Fruit fly (Drosophila melanogaster): ENCODE results near the gene CG32713.
A peak's percentile ranks its signal among the peaks of the same experiment; 100 is the strongest.

The CG32713 gene

DNA sequence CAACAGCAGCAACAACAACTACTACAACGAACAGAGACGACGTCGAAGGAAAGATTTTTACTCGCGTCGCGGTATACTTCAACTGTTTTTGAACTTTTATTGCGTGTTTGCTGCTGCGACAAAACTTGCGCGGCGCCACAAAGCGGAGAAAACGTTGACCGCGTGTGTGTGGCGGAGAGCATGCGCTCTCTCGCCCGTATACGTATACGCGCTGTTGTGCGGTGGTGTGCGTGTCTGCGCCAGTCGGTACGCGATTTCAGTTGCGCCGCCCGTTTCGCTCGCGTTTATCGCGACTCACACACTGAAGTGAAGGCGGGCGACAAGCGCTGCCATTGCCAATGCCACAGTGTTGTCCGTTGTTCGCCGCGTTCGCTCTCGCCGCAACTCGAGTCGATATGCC, 47.6 kb downstream of the CG32713 start (continued):
- TF ChIP-seq CG16779 (tag; optimal IDR thresholded peaks at IDR 0.05), result peak; percentile 84
- no peak for TF ChIP-seq Sox14 (GFP tag; optimal IDR thresholded peaks at IDR 0.05)
- TF ChIP-seq CG8319 (GFP tag; optimal IDR thresholded peaks at IDR 0.05), result no peak
- peak; percentile 63 for TF ChIP-seq CG1621 (tag; optimal IDR thresholded peaks at IDR 0.05)
- TF ChIP-seq CG3919 (GFP tag; optimal IDR thresholded peaks at IDR 0.05), result peak; percentile 34
- peak; percentile 31 for TF ChIP-seq dac (GFP tag; optimal IDR thresholded peaks at IDR 0.05)
- TF ChIP-seq CG8119 (GFP tag; IDR thresholded peaks at IDR 0.05), result peak; percentile 93
- no peak for TF ChIP-seq pdm3 (GFP tag; optimal IDR thresholded peaks at IDR 0.05)
- TF ChIP-seq dsx (GFP tag; optimal IDR thresholded peaks at IDR 0.05; ENCODE audit: poor library complexity, severe bottlenecking), result peak; percentile 71
- TF ChIP-seq CG6163 (GFP tag; IDR thresholded peaks at IDR 0.05), result peak; percentile 96
- peak; percentile 15 for TF ChIP-seq Smox (GFP tag; optimal IDR thresholded peaks at IDR 0.05)
- TF ChIP-seq CG11762 (GFP tag; optimal IDR thresholded peaks at IDR 0.05; ENCODE audit: insufficient read depth), result peak; percentile 10
- TF ChIP-seq CG10631 (GFP tag; optimal IDR thresholded peaks at IDR 0.05), result no peak
- peak; percentile 20 for TF ChIP-seq fd59A (GFP tag; optimal IDR thresholded peaks at IDR 0.05)
- TF ChIP-seq CG34406 (GFP tag; optimal IDR thresholded peaks at IDR 0.05), result peak; percentile 28
- peak; percentile 78 for TF ChIP-seq CG9139 (GFP tag; optimal IDR thresholded peaks at IDR 0.05)
- no peak for TF ChIP-seq acj6 (GFP tag; optimal IDR thresholded peaks at IDR 0.05)
- TF ChIP-seq CG32006 (GFP tag; optimal IDR thresholded peaks at IDR 0.05), result no peak
- peak; percentile 82 for TF ChIP-seq Eip78C (GFP tag)
- no peak for TF ChIP-seq Hr38 (GFP tag; optimal IDR thresholded peaks at IDR 0.05)
- no peak for TF ChIP-seq salr (GFP tag; optimal IDR thresholded peaks at IDR 0.05)
- TF ChIP-seq achi (GFP tag; optimal IDR thresholded peaks at IDR 0.05), result no peak
- peak; percentile 88 to 92 for TF ChIP-seq ss (GFP tag; optimal IDR thresholded peaks at IDR 0.05)
- TF ChIP-seq svp (GFP tag), result no peak
- no peak for TF ChIP-seq spab (GFP tag; optimal IDR thresholded peaks at IDR 0.05)
- peak; percentile 74 for TF ChIP-seq Sox102F (GFP tag; optimal IDR thresholded peaks at IDR 0.05)
- TF ChIP-seq esn (GFP tag; optimal IDR thresholded peaks at IDR 0.05), result no peak
- no peak for TF ChIP-seq OdsH (GFP tag; optimal IDR thresholded peaks at IDR 0.05)
- TF ChIP-seq Gug (GFP tag; IDR thresholded peaks at IDR 0.05), result peak; percentile 82
- TF ChIP-seq Hr39 (GFP tag; optimal IDR thresholded peaks at IDR 0.05), result no peak
- no peak for TF ChIP-seq CG4318 (GFP tag; optimal IDR thresholded peaks at IDR 0.05)
- peak; percentile 14 for TF ChIP-seq Eip75B (GFP tag; optimal IDR thresholded peaks at IDR 0.05)
- TF ChIP-seq net (GFP tag; optimal IDR thresholded peaks at IDR 0.05), result peak; percentile 56
- peak; percentile 42 for TF ChIP-seq fkh (GFP tag; optimal IDR thresholded peaks at IDR 0.05)
- no peak for TF ChIP-seq CG7368 (GFP tag; optimal IDR thresholded peaks at IDR 0.05)
- no peak for TF ChIP-seq cyc (GFP tag; optimal IDR thresholded peaks at IDR 0.05)
- peak; percentile 39 for TF ChIP-seq CG8632 (GFP tag; optimal IDR thresholded peaks at IDR 0.05)
- TF ChIP-seq eg (GFP tag; IDR thresholded peaks at IDR 0.05), result peak; percentile 92

DNA sequence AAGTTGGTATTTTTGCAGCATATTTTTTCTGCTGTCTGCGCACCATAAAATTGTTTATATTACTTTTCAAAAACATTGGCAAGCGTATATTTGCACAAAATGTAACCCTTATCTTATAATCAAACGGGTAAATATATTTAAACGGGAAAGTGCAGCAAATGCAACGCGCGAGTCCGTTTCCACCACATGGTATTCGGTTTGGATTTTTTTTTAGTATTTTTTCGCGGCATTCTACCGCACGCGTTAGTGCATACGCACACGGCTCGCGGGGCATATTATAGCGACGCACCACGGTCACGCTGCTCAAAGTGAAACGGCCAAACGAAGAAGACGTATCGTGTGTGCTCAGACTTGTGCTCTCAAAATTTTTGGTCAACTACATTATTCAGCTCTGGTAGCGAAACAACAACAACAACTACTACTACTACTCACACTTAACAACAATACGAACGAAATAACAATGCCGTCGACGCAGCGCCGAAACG, 48.4 kb downstream of the CG32713 start, which contains the start of gene Trf2:
Gene Trf2 (plus strand): TSS at position 302 of the 485 bp plus-strand sequence.
- TF ChIP-seq CG3919 (GFP tag; optimal IDR thresholded peaks at IDR 0.05) (peak; percentile 30), esn (GFP tag; optimal IDR thresholded peaks at IDR 0.05) (peak; percentile 27), CG16779 (tag; optimal IDR thresholded peaks at IDR 0.05) (no peak), Hr4 (GFP tag; optimal IDR thresholded peaks at IDR 0.05) (no peak), eg (GFP tag; IDR thresholded peaks at IDR 0.05) (0 out of 3 replicates have a peak, but pooled peaks have one; percentile 14), Eip78C (GFP tag) (peak; percentile 49), Sox14 (GFP tag; optimal IDR thresholded peaks at IDR 0.05) (peak; percentile 17)
